Fruit fly (Drosophila melanogaster) whole organism, prepupa: ENCODE measurements around the gene Vav.

Experiments used
- Blimp-1 ChIP-seq: fragments of 200-800 bp; sonication (Bioruptor generic); optimal IDR thresholded peaks from 3 replicates; lab custom pipeline; 2017; ENCODE audit warnings: missing biosample characterization, missing genetic modification characterization, mild to moderate bottlenecking, moderate library complexity, missing genetic modification reagents
- CG10669 ChIP-seq: fragments of 200-800 bp; sonication (Bioruptor generic); optimal IDR thresholded peaks from 3 replicates; lab custom pipeline; 2018; ENCODE audit warnings: missing biosample characterization, mild to moderate bottlenecking, missing genetic modification characterization, moderate library complexity
- CG1621 ChIP-seq: fragments of 200-800 bp; sonication (Bioruptor generic); optimal IDR thresholded peaks from 3 replicates; lab custom pipeline; 2018; ENCODE audit warnings: missing biosample characterization, mild to moderate bottlenecking, missing genetic modification characterization
- CG16779 ChIP-seq: fragments of 200-800 bp; sonication (Bioruptor generic); optimal IDR thresholded peaks from 3 replicates; lab custom pipeline; 2017; ENCODE audit warnings: missing biosample characterization, mild to moderate bottlenecking, missing genetic modification characterization
- CG3032 ChIP-seq: fragments of 200-800 bp; optimal IDR thresholded peaks from 2 replicates; lab custom pipeline; 2019; ENCODE audit warnings: missing biosample characterization, mild to moderate bottlenecking, missing genetic modification characterization, moderate library complexity
- CG6276 ChIP-seq: fragments of 200-800 bp; sonication (Bioruptor generic); optimal IDR thresholded peaks from 2 replicates; lab custom pipeline; 2017; ENCODE audit warnings: missing biosample characterization, mild to moderate bottlenecking, missing genetic modification characterization
- CG8319 ChIP-seq: fragments of 200-800 bp; sonication (Bioruptor generic); optimal IDR thresholded peaks from 3 replicates; lab custom pipeline; 2016; ENCODE audit warnings: missing biosample characterization, missing genetic modification characterization
- Hr39 ChIP-seq: fragments of 200-800 bp; sonication (Bioruptor generic); optimal IDR thresholded peaks from 2 replicates; lab custom pipeline; 2016; ENCODE audit warnings: missing biosample characterization, missing genetic modification characterization
- Lpt ChIP-seq: fragments of 200-800 bp; sonication (Bioruptor generic); optimal IDR thresholded peaks from 3 replicates; lab custom pipeline; 2016; ENCODE audit warnings: missing biosample characterization, missing genetic modification characterization
- Met ChIP-seq: fragments of 200-800 bp; sonication (Bioruptor generic); optimal IDR thresholded peaks from 3 replicates; lab custom pipeline; 2016; ENCODE audit warnings: missing biosample characterization, missing genetic modification characterization
- acj6 ChIP-seq: fragments of 200-800 bp; sonication (Bioruptor generic); optimal IDR thresholded peaks from 3 replicates; lab custom pipeline; 2016; ENCODE audit warnings: missing biosample characterization, missing genetic modification characterization
- eg ChIP-seq: fragments of 200-800 bp; sonication (Bioruptor generic); IDR thresholded peaks from 3 replicates; pipeline ENCODE4 v1.3.6; 2022; ENCODE audit warnings: missing biosample characterization, missing genetic modification characterization
- fd59A ChIP-seq: fragments of 200-800 bp; sonication (Bioruptor generic); optimal IDR thresholded peaks from 2 replicates; lab custom pipeline; 2017; ENCODE audit warnings: missing biosample characterization, mild to moderate bottlenecking, missing genetic modification characterization, missing genetic modification reagents
- vri ChIP-seq: fragments of 200-800 bp; sonication (Bioruptor generic); optimal IDR thresholded peaks from 3 replicates; lab custom pipeline; 2016; ENCODE audit warnings: missing biosample characterization, mild to moderate bottlenecking, missing genetic modification characterization

DNA sequence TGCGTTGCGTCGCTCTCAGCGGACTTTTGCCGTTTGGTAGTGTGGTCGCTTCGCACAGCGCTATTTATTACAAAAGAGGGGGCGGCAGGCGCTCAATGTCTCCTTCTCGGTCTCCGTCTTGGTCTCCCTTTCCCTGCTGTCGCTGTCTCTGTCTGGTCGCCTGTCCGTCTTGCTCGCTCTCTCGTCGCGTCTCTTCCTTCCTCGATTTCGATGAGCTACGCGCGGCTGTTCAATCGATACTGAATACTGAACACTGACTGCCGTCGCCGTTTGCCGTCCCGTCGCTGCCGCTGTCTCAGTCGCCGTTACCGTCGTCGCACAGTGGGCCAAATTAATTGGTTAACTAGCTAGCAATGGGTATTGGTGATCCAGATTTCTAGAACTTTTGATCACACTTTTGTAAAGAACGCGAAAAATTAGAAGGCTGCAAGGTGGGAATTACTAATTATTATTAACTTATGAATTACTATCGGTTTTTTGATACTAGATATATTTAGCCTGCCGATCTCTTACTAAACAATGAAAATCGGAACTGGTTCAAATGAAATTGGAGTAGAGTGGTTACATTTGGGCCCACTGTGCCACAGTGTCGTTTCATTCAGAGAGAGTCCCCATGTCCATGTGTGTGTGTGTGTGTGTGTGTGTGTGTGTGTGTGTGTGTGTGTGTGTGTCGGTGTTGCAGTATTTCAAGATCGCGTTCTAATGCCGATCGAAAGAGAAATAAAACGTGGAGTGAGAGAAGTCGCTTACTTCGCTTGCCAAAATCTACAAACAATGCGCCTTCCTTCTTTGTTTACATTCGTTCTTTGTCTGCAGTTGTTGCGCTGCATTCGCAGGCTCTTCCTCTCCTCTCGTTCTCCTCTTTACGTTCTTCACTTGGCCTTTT, 36.5 kb downstream of the Vav start, which contains the start of gene CG8034:
- peak; percentile 98 for TF ChIP-seq CG6276 (GFP tag; lab: Kevin White, UChicago)
- peak; percentile 96 for TF ChIP-seq CG16779 (tag; lab: Kevin White, UChicago)
- TF ChIP-seq Blimp-1 = peak; percentile 91
- TF ChIP-seq CG3032 (tag; lab: Kevin White, UChicago) = peak; percentile 98
- peak; percentile 95 for TF ChIP-seq vri (GFP tag; lab: Kevin White, UChicago)
- TF ChIP-seq Met (GFP tag; lab: Kevin White, UChicago) = peak; percentile 99
- TF ChIP-seq Hr39 = peak; percentile 97
- peak; percentile 99 for TF ChIP-seq CG10669
- peak; percentile 95 for TF ChIP-seq CG1621 (tag; lab: Kevin White, UChicago)
- TF ChIP-seq CG8319 = peak; percentile 97
- TF ChIP-seq eg (GFP tag; lab: Robert Waterston, UW) = peak; percentile 95
- TF ChIP-seq fd59A (GFP tag; lab: Kevin White, UChicago) = peak; percentile 98
- peak; percentile 98 for TF ChIP-seq acj6 (GFP tag; lab: Kevin White, UChicago)
- peak; percentile 98 for TF ChIP-seq Lpt (GFP tag; lab: Kevin White, UChicago)
